Worm (Caenorhabditis elegans) whole organism, L1 larva: ENCODE results near the gene ZK938.3.

Experiments
- alr-1 ChIP-seq: fragments of 200-800 bp; sonication (Bioruptor generic); optimal IDR thresholded peaks from 2 replicates; lab custom pipeline; 2018; ENCODE audit warnings: borderline replicate concordance, mild to moderate bottlenecking, missing genetic modification characterization, missing compliant biosample characterization
- ama-1 ChIP-seq: fragments of 150-350 bp; optimal IDR thresholded peaks from 2 replicates; lab custom pipeline; 2014
- ceh-8 ChIP-seq: fragments of 200-800 bp; sonication (Bioruptor generic); optimal IDR thresholded peaks from 2 replicates; lab custom pipeline; 2018; ENCODE audit warnings: mild to moderate bottlenecking, missing genetic modification characterization, moderate library complexity, missing compliant biosample characterization
- ceh-82 ChIP-seq, 3 experiments: fragments of 150-350 bp in 1 of 3; sonication (generic microtip) in 2 of 3; optimal IDR thresholded peaks; 2 replicates each; lab custom pipeline; 2014 to 2017; ENCODE audit warnings: missing biosample characterization in 3 of 3, missing genetic modification characterization in 3 of 3
- fos-1 ChIP-seq: fragments of 150-350 bp; optimal IDR thresholded peaks from 2 replicates; lab custom pipeline; 2014; ENCODE audit warnings: missing biosample characterization, missing genetic modification characterization
- nhr-12 ChIP-seq: sonication (generic microtip); optimal IDR thresholded peaks from 2 replicates; lab custom pipeline; 2017; ENCODE audit warnings: missing biosample characterization, missing genetic modification characterization
- pag-3 ChIP-seq: sonication (generic microtip); optimal IDR thresholded peaks from 2 replicates; lab custom pipeline; 2017; ENCODE audit warnings: missing genetic modification characterization, mild to moderate bottlenecking, missing compliant biosample characterization, antibody characterized with exemption, borderline replicate concordance; ENCODE audit not compliant: insufficient read depth
- skn-1 ChIP-seq: fragments of 150-350 bp; optimal IDR thresholded peaks from 2 replicates; lab custom pipeline; 2014; ENCODE audit warnings: missing biosample characterization, missing genetic modification characterization
- swsn-7 ChIP-seq: sonication (generic microtip); optimal IDR thresholded peaks from 2 replicates; lab custom pipeline; 2016; ENCODE audit warnings: missing genetic modification characterization, missing compliant biosample characterization
- tbx-2 ChIP-seq: sonication (generic microtip); optimal IDR thresholded peaks from 2 replicates; lab custom pipeline; 2016; ENCODE audit warnings: missing genetic modification characterization, missing compliant biosample characterization
- unc-130 ChIP-seq: fragments of 150-350 bp; optimal IDR thresholded peaks from 2 replicates; lab custom pipeline; 2017; ENCODE audit warnings: missing biosample characterization, missing genetic modification characterization, inconsistent platforms
- unc-98 ChIP-seq: fragments of 200-800 bp; sonication (Bioruptor generic); IDR thresholded peaks from 2 replicates; pipeline ENCODE4 v1.3.6; 2022; ENCODE audit warnings: missing genetic modification characterization, missing compliant biosample characterization
- zip-4 ChIP-seq: fragments of 200-800 bp; sonication (Bioruptor generic); optimal IDR thresholded peaks from 2 replicates; lab custom pipeline; 2018; ENCODE audit warnings: mild to moderate bottlenecking, missing genetic modification characterization, moderate library complexity, missing compliant biosample characterization

DNA sequence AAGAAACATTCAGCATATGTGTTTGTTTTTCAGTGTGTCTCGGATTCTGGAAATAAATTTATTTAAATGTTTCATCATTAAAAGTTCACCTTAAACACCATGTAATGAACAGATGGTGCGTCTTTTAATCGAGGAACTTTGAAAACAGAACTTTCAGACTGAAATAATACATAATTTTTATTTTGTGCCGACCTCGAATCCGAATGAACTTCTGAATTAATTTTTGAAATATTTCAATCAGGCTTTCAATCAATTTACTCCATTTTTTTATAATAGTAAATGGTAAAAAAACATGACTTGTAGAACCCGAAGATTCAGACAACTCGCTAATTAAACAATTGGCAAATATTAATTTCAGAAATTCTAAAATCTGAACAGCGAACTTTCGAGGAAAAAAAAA lies 51.4 kb downstream of the ZK938.3 start, which contains the start of gene T10B9.14:
- TF ChIP-seq fos-1 (tag; lab: Kevin White, UChicago) (no peak), tbx-2 (tag; lab: Kevin White, UChicago) (no peak), ceh-82 (tag; optimal IDR thresholded peaks at IDR 0.05; lab: Kevin White, UChicago) (no peak), nhr-12 (tag; lab: Kevin White, UChicago) (no peak), zip-4 (GFP tag; lab: Kevin White, UChicago) (no peak), alr-1 (tag; lab: Kevin White, UChicago) (no peak), skn-1 (tag; lab: Kevin White, UChicago) (no peak), ceh-8 (GFP tag; lab: Kevin White, UChicago) (no peak), unc-98 (GFP tag; lab: Robert Waterston, UW) (no peak), unc-130 (tag; lab: Kevin White, UChicago) (no peak), swsn-7 (tag; lab: Kevin White, UChicago) (no peak), ama-1 (lab: Kevin White, UChicago) (no peak), pag-3 (no peak)
